Worm (Caenorhabditis elegans): ENCODE measurements around the gene C30G4.2.

The C30G4.2 gene

ce11 chrX:17062165-17062564, 16.7 kb upstream of the C30G4.2 start (continued):
- TF ChIP-seq nhr-28 (tag; optimal IDR thresholded peaks at IDR 0.05) (no peak), dpl-1 (GFP tag; optimal IDR thresholded peaks at IDR 0.05) (no peak), C04F5.9 (tag; optimal IDR thresholded peaks at IDR 0.05) (no peak), ces-1 (GFP tag; optimal IDR thresholded peaks at IDR 0.05) (no peak), fos-1 (tag; optimal IDR thresholded peaks at IDR 0.05) (no peak), mef-2 (tag; optimal IDR thresholded peaks at IDR 0.05) (no peak), elt-3 (tag; optimal IDR thresholded peaks at IDR 0.05) (peak in 2 of 6 experiments; percentile 69 to 95), egl-27 (tag; optimal IDR thresholded peaks at IDR 0.05) (no peak), fkh-10 (GFP tag; optimal IDR thresholded peaks at IDR 0.05) (no peak), F16B12.6 (tag; optimal IDR thresholded peaks at IDR 0.05) (no peak), nhr-47 (tag; optimal IDR thresholded peaks at IDR 0.05) (no peak), lin-14 (GFP tag; optimal IDR thresholded peaks at IDR 0.05) (peak; percentile 70), blmp-1 (tag; optimal IDR thresholded peaks at IDR 0.05) (peak; percentile 96), nhr-12 (tag; optimal IDR thresholded peaks at IDR 0.05) (no peak), ceh-88 (GFP tag; IDR thresholded peaks at IDR 0.05) (no peak), dsc-1 (tag; optimal IDR thresholded peaks at IDR 0.05) (peak; percentile 93), hlh-17 (GFP tag; optimal IDR thresholded peaks at IDR 0.05; ENCODE audit: borderline replicate concordance) (no peak), nhr-237 (tag; optimal IDR thresholded peaks at IDR 0.05) (no peak), pax-3 (tag; optimal IDR thresholded peaks at IDR 0.05) (no peak), pqm-1 (tag; optimal IDR thresholded peaks at IDR 0.05) (no peak), nhr-85 (tag) (peak; percentile 78), tbx-2 (tag; optimal IDR thresholded peaks at IDR 0.05) (peak; percentile 19), skn-1 (tag; optimal IDR thresholded peaks at IDR 0.05) (no peak), ceh-8 (GFP tag; optimal IDR thresholded peaks at IDR 0.05) (no peak), sox-4 (tag; optimal IDR thresholded peaks at IDR 0.05) (no peak), snpc-4 (tag; optimal IDR thresholded peaks at IDR 0.05) (no peak), sup-37 (GFP tag; optimal IDR thresholded peaks at IDR 0.05) (no peak), jun-1 (tag; optimal IDR thresholded peaks at IDR 0.05) (no peak), rnt-1 (tag; optimal IDR thresholded peaks at IDR 0.05) (no peak), xbp-1 (tag; optimal IDR thresholded peaks at IDR 0.05) (no peak), grh-1 (GFP tag; IDR thresholded peaks at IDR 0.05) (no peak; the same call in 1 of the 2 replicates), ets-5 (GFP tag; IDR thresholded peaks at IDR 0.05) (no peak), unc-62 (GFP tag; optimal IDR thresholded peaks at IDR 0.05) (no peak), fkh-4 (tag; optimal IDR thresholded peaks at IDR 0.05; ENCODE audit: borderline replicate concordance) (peak; percentile 71), unc-30 (tag; optimal IDR thresholded peaks at IDR 0.05) (no peak), unc-98 (GFP tag; IDR thresholded peaks at IDR 0.05) (no peak), pag-3 (tag; optimal IDR thresholded peaks at IDR 0.05; ENCODE audit: borderline replicate concordance, insufficient read depth) (no peak), sptf-1 (tag; optimal IDR thresholded peaks at IDR 0.05) (no peak), aha-1 (tag; optimal IDR thresholded peaks at IDR 0.05) (no peak), lin-39 (tag; optimal IDR thresholded peaks at IDR 0.05) (no peak), egl-13 (tag; optimal IDR thresholded peaks at IDR 0.05) (no peak), isw-1 (GFP tag; IDR thresholded peaks at IDR 0.05) (no peak), irx-1 (tag; optimal IDR thresholded peaks at IDR 0.05) (no peak), Y116A8C.19 (tag; optimal IDR thresholded peaks at IDR 0.05; ENCODE audit: borderline replicate concordance) (no peak), unc-86 (tag; optimal IDR thresholded peaks at IDR 0.05) (no peak), ceh-90 (tag; optimal IDR thresholded peaks at IDR 0.05) (no peak), nhr-76 (tag; optimal IDR thresholded peaks at IDR 0.05) (no peak), nhr-71 (tag; optimal IDR thresholded peaks at IDR 0.05) (peak; percentile 78), swsn-7 (tag; optimal IDR thresholded peaks at IDR 0.05) (no peak), unc-130 (tag; optimal IDR thresholded peaks at IDR 0.05) (peak; percentile 24), vab-15 (tag; optimal IDR thresholded peaks at IDR 0.05) (peak; percentile 30), ama-1 (optimal IDR thresholded peaks at IDR 0.05) (no peak), efl-1 (optimal IDR thresholded peaks at IDR 0.05) (no peak), efl-1 (GFP tag; optimal IDR thresholded peaks at IDR 0.05 in 1 of 2) (no peak), hpl-2 (GFP tag; optimal IDR thresholded peaks at IDR 0.05) (no peak)

All from whole organism, L1 larva.